Fruit fly (Drosophila melanogaster): Measurements from ENCODE around the gene SLIRP1.

SLIRP1 gene

DNA sequence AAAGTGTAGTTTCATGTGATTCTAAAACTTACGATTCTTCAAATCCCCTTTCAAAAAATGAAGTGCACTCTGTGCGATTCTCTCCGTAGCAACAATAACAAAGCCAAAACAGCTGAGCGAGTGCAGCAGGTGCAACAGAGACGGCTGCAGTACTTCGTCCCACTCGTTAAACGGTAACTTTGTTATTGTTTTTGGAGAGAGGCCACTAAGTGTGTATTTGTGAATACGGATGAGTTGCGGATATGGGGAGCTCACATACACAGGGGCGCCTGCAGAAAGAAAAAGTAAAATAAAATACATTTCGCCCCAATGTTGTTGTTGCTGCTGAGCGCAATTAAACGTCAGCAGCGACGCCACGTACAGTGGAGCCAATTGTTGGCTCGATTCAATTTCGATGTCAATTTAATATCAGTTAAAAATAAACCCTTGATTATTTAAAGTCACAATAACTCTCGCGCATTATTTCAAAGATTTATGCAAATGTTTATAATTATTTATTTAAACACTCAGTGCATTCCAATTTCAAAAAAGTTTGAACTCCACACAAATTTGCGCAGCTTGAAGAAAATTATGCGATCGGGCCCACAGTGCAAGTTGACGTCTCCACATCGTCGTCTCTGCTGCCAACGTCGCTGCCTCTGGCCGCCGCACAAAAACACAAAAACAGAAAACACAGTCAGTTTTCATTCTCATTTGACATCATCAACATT, 48.4 kb upstream of the SLIRP1 start (continued):
- peak; percentile 97 for TF ChIP-seq CG1233 (GFP tag; optimal IDR thresholded peaks at IDR 0.05)
- peak; percentile 93 for TF ChIP-seq CG17328 (GFP tag; IDR thresholded peaks at IDR 0.05)
- TF ChIP-seq ato (GFP tag; IDR thresholded peaks at IDR 0.05; ENCODE audit: partially characterized antibody), result no peak
- no peak for TF ChIP-seq CG6791 (GFP tag; IDR thresholded peaks at IDR 0.05; ENCODE audit: partially characterized antibody)
- TF ChIP-seq CG6175 (GFP tag; IDR thresholded peaks at IDR 0.05), result peak; percentile 90
- peak; percentile 96 for TF ChIP-seq CG2875 (GFP tag; optimal IDR thresholded peaks at IDR 0.05)
- TF ChIP-seq nerfin-2 (GFP tag; IDR thresholded peaks at IDR 0.05; ENCODE audit: partially characterized antibody), result no peak
- TF ChIP-seq ro (GFP tag; IDR thresholded peaks at IDR 0.05), result peak; percentile 80
- peak; percentile 95 for TF ChIP-seq CG17568 (GFP tag; optimal IDR thresholded peaks at IDR 0.05)
- peak; percentile 94 for TF ChIP-seq disco-r (GFP tag; optimal IDR thresholded peaks at IDR 0.05)
- peak; percentile 97 for TF ChIP-seq Oaz (GFP tag; IDR thresholded peaks at IDR 0.05)
- peak; percentile 91 for TF ChIP-seq CG8281 (tag; optimal IDR thresholded peaks at IDR 0.05)
- peak; percentile 93 for TF ChIP-seq NC2β (GFP tag; optimal IDR thresholded peaks at IDR 0.05)
- peak; percentile 62 for TF ChIP-seq grn (GFP tag; optimal IDR thresholded peaks at IDR 0.05)
- peak; percentile 81 for TF ChIP-seq CG30020 (tag; optimal IDR thresholded peaks at IDR 0.05)
- peak; percentile 98 for TF ChIP-seq PHDP (tag; optimal IDR thresholded peaks at IDR 0.05)
- TF ChIP-seq sima (GFP tag; optimal IDR thresholded peaks at IDR 0.05), result peak; percentile 85
- peak; percentile 90 for TF ChIP-seq CG18011 (GFP tag; optimal IDR thresholded peaks at IDR 0.05)
- peak; percentile 95 for TF ChIP-seq CG12942 (GFP tag; optimal IDR thresholded peaks at IDR 0.05)
- TF ChIP-seq ems (GFP tag; optimal IDR thresholded peaks at IDR 0.05), result peak; percentile 97
- peak; percentile 94 for TF ChIP-seq CG10431 (GFP tag; optimal IDR thresholded peaks at IDR 0.05)
- TF ChIP-seq vnd (GFP tag; IDR thresholded peaks at IDR 0.05; ENCODE audit: partially characterized antibody), result no peak
- peak; percentile 89 for TF ChIP-seq NC2α (GFP tag; optimal IDR thresholded peaks at IDR 0.05)
- peak; percentile 94 for TF ChIP-seq CG32772 (GFP tag; IDR thresholded peaks at IDR 0.05)
- peak; percentile 97 for TF ChIP-seq Camta (GFP tag; optimal IDR thresholded peaks at IDR 0.05)
- peak in 1 of 2 experiments; percentile 98 for TF ChIP-seq eve (GFP tag; optimal IDR thresholded peaks at IDR 0.05)
- TF ChIP-seq fd64A (GFP tag; optimal IDR thresholded peaks at IDR 0.05), result peak; percentile 96
- TF ChIP-seq kay (GFP tag; optimal IDR thresholded peaks at IDR 0.05), result peak; percentile 94
- TF ChIP-seq Awh (GFP tag; IDR thresholded peaks at IDR 0.05), result peak; percentile 94
- TF ChIP-seq CG16815 (GFP tag; optimal IDR thresholded peaks at IDR 0.05), result peak; percentile 96
- TF ChIP-seq Nf-YB (GFP tag; optimal IDR thresholded peaks at IDR 0.05), result peak; percentile 86
- TF ChIP-seq CG4854 (GFP tag; optimal IDR thresholded peaks at IDR 0.05), result peak; percentile 94
- TF ChIP-seq CG8478 (optimal IDR thresholded peaks at IDR 0.05), result no peak
- TF ChIP-seq fd102C (GFP tag; optimal IDR thresholded peaks at IDR 0.05), result peak; percentile 43
- TF ChIP-seq CG14050 (GFP tag; IDR thresholded peaks at IDR 0.05), result peak; percentile 94
- peak; percentile 94 for TF ChIP-seq wdn (GFP tag; IDR thresholded peaks at IDR 0.05)
- no peak for TF ChIP-seq Doc3 (GFP tag; IDR thresholded peaks at IDR 0.05; ENCODE audit: partially characterized antibody)
- peak; percentile 94 for TF ChIP-seq CG15514 (GFP tag; optimal IDR thresholded peaks at IDR 0.05)
- peak; percentile 95 for TF ChIP-seq CG1602 (GFP tag; optimal IDR thresholded peaks at IDR 0.05)
- TF ChIP-seq CG13123 (GFP tag; optimal IDR thresholded peaks at IDR 0.05), result peak; percentile 89
- peak; percentile 98 for TF ChIP-seq lmd (GFP tag; IDR thresholded peaks at IDR 0.05)
- peak; percentile 98 for TF ChIP-seq Hmr (GFP tag; optimal IDR thresholded peaks at IDR 0.05)
- TF ChIP-seq CG2116 (GFP tag; optimal IDR thresholded peaks at IDR 0.05), result peak; percentile 85
- no peak for TF ChIP-seq Bgb (GFP tag; IDR thresholded peaks at IDR 0.05; ENCODE audit: partially characterized antibody)
- peak; percentile 92 for TF ChIP-seq crc (GFP tag; optimal IDR thresholded peaks at IDR 0.05)
- TF ChIP-seq CG12219 (GFP tag; optimal IDR thresholded peaks at IDR 0.05), result peak; percentile 97
- peak; percentile 98 for TF ChIP-seq caup (GFP tag; optimal IDR thresholded peaks at IDR 0.05; ENCODE audit: severe bottlenecking)
- peak; percentile 99 for TF ChIP-seq dmrt99B (tag; optimal IDR thresholded peaks at IDR 0.05)
- peak; percentile 92 for TF ChIP-seq CG7987 (GFP tag; optimal IDR thresholded peaks at IDR 0.05)

All from whole organism, embryonic.